Worm (Caenorhabditis elegans) whole organism, L3 larva: Measurements from ENCODE around the gene marb-1.

Source experiments
- ZK546.5 ChIP-seq: sonication (generic microtip); optimal IDR thresholded peaks from 2 replicates; lab custom pipeline; 2017; ENCODE audit warnings: missing biosample characterization, missing genetic modification characterization
- ama-1 ChIP-seq: fragments of 150-350 bp; optimal IDR thresholded peaks from 2 replicates; lab custom pipeline; 2018
- ceh-16 ChIP-seq: sonication (generic microtip); optimal IDR thresholded peaks from 2 replicates; lab custom pipeline; 2017; ENCODE audit warnings: missing biosample characterization, missing genetic modification characterization
- ceh-28 ChIP-seq: fragments of 150-350 bp; optimal IDR thresholded peaks from 2 replicates; lab custom pipeline; 2014; ENCODE audit warnings: missing biosample characterization, missing genetic modification reagents, missing genetic modification characterization
- daf-12 ChIP-seq: fragments of 150-350 bp; optimal IDR thresholded peaks from 2 replicates; lab custom pipeline; 2014; ENCODE audit warnings: missing biosample characterization, missing genetic modification reagents, missing genetic modification characterization
- nhr-11 ChIP-seq: fragments of 150-350 bp; optimal IDR thresholded peaks from 2 replicates; lab custom pipeline; 2014; ENCODE audit warnings: missing biosample characterization, missing genetic modification characterization
- nhr-237 ChIP-seq: fragments of 150-350 bp; optimal IDR thresholded peaks from 2 replicates; lab custom pipeline; 2014; ENCODE audit warnings: missing biosample characterization, missing genetic modification characterization
- nhr-77 ChIP-seq: fragments of 150-350 bp; optimal IDR thresholded peaks from 2 replicates; lab custom pipeline; 2014; ENCODE audit warnings: missing biosample characterization, missing genetic modification characterization
- pha-4 ChIP-seq: fragments of 150-350 bp; optimal IDR thresholded peaks from 2 replicates; lab custom pipeline; 2014; ENCODE audit warnings: missing biosample characterization, missing genetic modification reagents, missing genetic modification characterization
- zag-1 ChIP-seq: fragments of 150-350 bp; optimal IDR thresholded peaks from 2 replicates; lab custom pipeline; 2014; ENCODE audit warnings: missing biosample characterization, missing genetic modification characterization
- ztf-11 ChIP-seq: fragments of 150-350 bp; optimal IDR thresholded peaks from 2 replicates; lab custom pipeline; 2014; ENCODE audit warnings: missing biosample characterization, missing genetic modification characterization
- ztf-4 ChIP-seq: fragments of 150-350 bp; optimal IDR thresholded peaks from 2 replicates; lab custom pipeline; 2014; ENCODE audit warnings: missing biosample characterization, missing genetic modification characterization

- TF ChIP-seq ZK546.5 (tag; lab: Kevin White, UChicago) (no peak), ama-1 (no peak), nhr-77 (tag; lab: Kevin White, UChicago) (no peak), nhr-237 (tag; lab: Kevin White, UChicago) (no peak), pha-4 (no peak), ztf-4 (no peak), ceh-28 (tag; lab: Kevin White, UChicago) (no peak), nhr-11 (tag; lab: Kevin White, UChicago) (no peak), zag-1 (tag; lab: Kevin White, UChicago) (no peak), daf-12 (tag; lab: Kevin White, UChicago) (no peak), ztf-11 (tag; lab: Kevin White, UChicago) (no peak), ceh-16 (no peak)
Observed at ce11 chrIV:12162732-12163131, 46.1 kb downstream of the marb-1 start.
